Worm (Caenorhabditis elegans): ENCODE measurements around the gene vrp-1.

DNA sequence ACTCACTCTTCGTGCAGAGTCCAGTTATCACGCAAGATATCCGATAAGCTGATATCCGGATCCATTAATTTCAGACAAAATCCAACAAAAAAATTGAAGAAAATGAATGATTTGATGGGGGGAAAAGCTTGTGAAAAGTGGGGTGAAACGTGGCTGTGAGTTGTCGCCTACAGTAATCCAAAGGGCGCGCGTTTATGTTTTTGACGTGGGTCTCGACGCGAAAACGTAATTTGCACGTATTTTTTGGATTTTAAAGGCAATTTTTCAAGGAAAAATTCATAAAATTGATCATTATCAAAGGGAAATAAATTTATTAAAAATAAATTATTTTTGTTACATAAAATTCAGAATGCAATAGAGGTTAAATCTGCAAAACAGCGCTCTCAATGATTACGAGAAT, 3.6 kb upstream of the vrp-1 start, which contains the start of gene Y54G2A.73:
- TF ChIP-seq nhr-237 (tag; optimal IDR thresholded peaks at IDR 0.05) (no peak), lsy-2 (tag; optimal IDR thresholded peaks at IDR 0.05) (no peak), elt-1 (tag; optimal IDR thresholded peaks at IDR 0.05) (no peak), ZK546.5 (tag; optimal IDR thresholded peaks at IDR 0.05) (no peak), snpc-4 (tag; optimal IDR thresholded peaks at IDR 0.05) (no peak), egl-27 (tag; optimal IDR thresholded peaks at IDR 0.05) (no peak), nhr-12 (tag; optimal IDR thresholded peaks at IDR 0.05) (no peak), F13H6.1 (tag; optimal IDR thresholded peaks at IDR 0.05) (no peak), nhr-10 (tag; optimal IDR thresholded peaks at IDR 0.05) (no peak)

All from whole organism, L2 larva.